Fruit fly (Drosophila melanogaster) whole organism, embryonic: Measurements from ENCODE around the gene dysf.

Experiments
- Abd-B ChIP-seq: fragments of 200-800 bp; sonication (Bioruptor generic); optimal IDR thresholded peaks from 2 replicates; lab custom pipeline; 2018; ENCODE audit warnings: missing biosample characterization, mild to moderate bottlenecking, missing genetic modification characterization, moderate library complexity
- Antp ChIP-seq: fragments of 200-800 bp; sonication (Bioruptor generic); optimal IDR thresholded peaks from 3 replicates; lab custom pipeline; 2016; ENCODE audit warnings: missing biosample characterization, missing genetic modification characterization
- CG10366 ChIP-seq: fragments of 200-800 bp; sonication (Bioruptor generic); IDR thresholded peaks from 2 replicates; pipeline ENCODE4 v1.3.6; 2022; ENCODE audit warnings: missing biosample characterization, missing genetic modification characterization
- CG11247 ChIP-seq: fragments of 200-800 bp; sonication (Bioruptor generic); IDR thresholded peaks from 2 replicates; pipeline ENCODE4 v1.3.6; 2022; ENCODE audit warnings: missing biosample characterization, missing genetic modification characterization
- CG13287 ChIP-seq: fragments of 200-800 bp; sonication (Bioruptor generic); IDR thresholded peaks from 2 replicates; pipeline ENCODE4 v1.3.6; 2022; ENCODE audit warnings: missing biosample characterization, missing genetic modification characterization; ENCODE audit not compliant: partially characterized antibody
- CG14710 ChIP-seq: fragments of 200-800 bp; sonication (Bioruptor generic); optimal IDR thresholded peaks from 3 replicates; lab custom pipeline; 2019; ENCODE audit warnings: missing biosample characterization, mild to moderate bottlenecking, missing genetic modification characterization, moderate library complexity
- CG1603 ChIP-seq: fragments of 200-800 bp; sonication (Bioruptor generic); optimal IDR thresholded peaks from 2 replicates; lab custom pipeline; 2019; ENCODE audit warnings: missing biosample characterization, mild to moderate bottlenecking, missing genetic modification characterization, moderate library complexity
- CG18476 ChIP-seq: fragments of 200-800 bp; sonication (Bioruptor generic); optimal IDR thresholded peaks from 2 replicates; lab custom pipeline; 2016; ENCODE audit warnings: missing biosample characterization, mild to moderate bottlenecking, missing genetic modification characterization
- CG2129 ChIP-seq: fragments of 200-800 bp; sonication (Bioruptor generic); IDR thresholded peaks from 2 replicates; pipeline ENCODE4 v1.3.6; 2022; ENCODE audit warnings: missing biosample characterization, missing genetic modification characterization; ENCODE audit not compliant: partially characterized antibody
- CG30403 ChIP-seq: fragments of 200-800 bp; sonication (Bioruptor generic); optimal IDR thresholded peaks from 3 replicates; lab custom pipeline; 2016; ENCODE audit warnings: missing biosample characterization, missing genetic modification characterization
- CG33213 ChIP-seq: fragments of 200-800 bp; sonication (Bioruptor generic); optimal IDR thresholded peaks from 3 replicates; lab custom pipeline; 2016; ENCODE audit warnings: missing biosample characterization, missing genetic modification characterization
- CG42726 ChIP-seq: fragments of 200-800 bp; sonication (Bioruptor generic); IDR thresholded peaks from 2 replicates; pipeline ENCODE4 v1.3.6; 2022; ENCODE audit warnings: missing biosample characterization, missing genetic modification characterization; ENCODE audit not compliant: partially characterized antibody
- CG5245 ChIP-seq: fragments of 200-800 bp; sonication (Bioruptor generic); optimal IDR thresholded peaks from 3 replicates; lab custom pipeline; 2016; ENCODE audit warnings: missing biosample characterization, missing genetic modification characterization
- CG6765 ChIP-seq: fragments of 200-800 bp; sonication (Bioruptor generic); optimal IDR thresholded peaks from 3 replicates; lab custom pipeline; 2017; ENCODE audit warnings: missing biosample characterization, mild to moderate bottlenecking, missing genetic modification characterization
- CG6791 ChIP-seq: fragments of 200-800 bp; sonication (Bioruptor generic); IDR thresholded peaks from 3 replicates; pipeline ENCODE4 v1.3.6; 2022; ENCODE audit warnings: missing biosample characterization, missing genetic modification characterization; ENCODE audit not compliant: partially characterized antibody
- CG7271 ChIP-seq: fragments of 200-800 bp; sonication (Bioruptor generic); optimal IDR thresholded peaks from 2 replicates; lab custom pipeline; 2018; ENCODE audit warnings: missing biosample characterization, mild to moderate bottlenecking, missing genetic modification characterization, moderate library complexity
- CG7745 ChIP-seq: fragments of 200-800 bp; sonication (Bioruptor generic); optimal IDR thresholded peaks from 2 replicates; lab custom pipeline; 2018; ENCODE audit warnings: missing biosample characterization, mild to moderate bottlenecking, missing genetic modification characterization, moderate library complexity
- CG7786 ChIP-seq: fragments of 200-800 bp; sonication (Bioruptor generic); optimal IDR thresholded peaks from 2 replicates; lab custom pipeline; 2016; ENCODE audit warnings: missing biosample characterization, missing genetic modification characterization
- CG7839 ChIP-seq: fragments of 200-800 bp; sonication (Bioruptor generic); optimal IDR thresholded peaks from 3 replicates; lab custom pipeline; 2018; ENCODE audit warnings: missing biosample characterization, mild to moderate bottlenecking, missing genetic modification characterization, moderate library complexity
- CG9727 ChIP-seq: fragments of 200-800 bp; sonication (Bioruptor generic); optimal IDR thresholded peaks from 3 replicates; lab custom pipeline; 2017; ENCODE audit warnings: missing biosample characterization, mild to moderate bottlenecking, missing genetic modification characterization
- CG9797 ChIP-seq: fragments of 200-800 bp; sonication (Bioruptor generic); optimal IDR thresholded peaks from 3 replicates; lab custom pipeline; 2018; ENCODE audit warnings: missing biosample characterization, mild to moderate bottlenecking, missing genetic modification characterization
- CG9817 ChIP-seq: fragments of 200-800 bp; sonication (Bioruptor generic); optimal IDR thresholded peaks from 2 replicates; lab custom pipeline; 2018; ENCODE audit warnings: missing biosample characterization, mild to moderate bottlenecking, missing genetic modification characterization, moderate library complexity
- CG9876 ChIP-seq: fragments of 200-800 bp; sonication (Bioruptor generic); optimal IDR thresholded peaks from 2 replicates; lab custom pipeline; 2016; ENCODE audit warnings: missing biosample characterization, missing genetic modification characterization
- Chrac-16 ChIP-seq: fragments of 200-800 bp; sonication (Bioruptor generic); optimal IDR thresholded peaks from 3 replicates; lab custom pipeline; 2016; ENCODE audit warnings: missing biosample characterization, missing genetic modification characterization
- Doc2 ChIP-seq: fragments of 200-800 bp; sonication (Bioruptor generic); IDR thresholded peaks from 2 replicates; pipeline ENCODE4 v1.3.6; 2022; ENCODE audit warnings: missing biosample characterization, missing genetic modification characterization
- Fer2 ChIP-seq: fragments of 200-800 bp; sonication (Bioruptor generic); optimal IDR thresholded peaks from 2 replicates; lab custom pipeline; 2018; ENCODE audit warnings: missing biosample characterization, mild to moderate bottlenecking, missing genetic modification characterization, moderate library complexity
- Fer3 ChIP-seq: fragments of 200-800 bp; sonication (Bioruptor generic); optimal IDR thresholded peaks from 2 replicates; lab custom pipeline; 2018; ENCODE audit warnings: missing biosample characterization, mild to moderate bottlenecking, missing genetic modification characterization, moderate library complexity
- Hmr ChIP-seq: fragments of 200-800 bp; sonication (Bioruptor generic); optimal IDR thresholded peaks from 3 replicates; lab custom pipeline; 2017; ENCODE audit warnings: mild to moderate bottlenecking, missing biosample characterization, missing genetic modification reagents, missing genetic modification characterization
- Jarid2 ChIP-seq: fragments of 200-800 bp; sonication (Bioruptor generic); optimal IDR thresholded peaks from 3 replicates; lab custom pipeline; 2017; ENCODE audit warnings: mild to moderate bottlenecking, missing biosample characterization, missing genetic modification reagents, missing genetic modification characterization
- MTF-1 ChIP-seq: fragments of 200-800 bp; sonication (Bioruptor generic); optimal IDR thresholded peaks from 2 replicates; lab custom pipeline; 2018; ENCODE audit warnings: missing biosample characterization, mild to moderate bottlenecking, missing genetic modification characterization, borderline replicate concordance
- Max ChIP-seq: fragments of 200-800 bp; sonication (Bioruptor generic); optimal IDR thresholded peaks from 2 replicates; lab custom pipeline; 2016; ENCODE audit warnings: missing biosample characterization, mild to moderate bottlenecking, missing genetic modification characterization
- Sry-β ChIP-seq: fragments of 200-800 bp; sonication (Bioruptor generic); optimal IDR thresholded peaks from 2 replicates; lab custom pipeline; 2018; ENCODE audit warnings: missing biosample characterization, mild to moderate bottlenecking, missing genetic modification characterization, moderate library complexity
- Vsx1 ChIP-seq: fragments of 200-800 bp; sonication (Bioruptor generic); optimal IDR thresholded peaks from 2 replicates; lab custom pipeline; 2017; ENCODE audit warnings: missing biosample characterization, mild to moderate bottlenecking, missing genetic modification characterization, missing genetic modification reagents
- al ChIP-seq: fragments of 200-800 bp; sonication (Bioruptor generic); IDR thresholded peaks from 2 replicates; pipeline ENCODE4 v1.3.6; 2022; ENCODE audit warnings: missing biosample characterization, missing genetic modification characterization
- cg ChIP-seq: fragments of 200-800 bp; sonication (Bioruptor generic); optimal IDR thresholded peaks from 3 replicates; lab custom pipeline; 2019; ENCODE audit warnings: missing biosample characterization, mild to moderate bottlenecking, missing genetic modification characterization, moderate library complexity
- croc ChIP-seq: fragments of 200-800 bp; sonication (Bioruptor generic); conservative IDR thresholded peaks from 3 replicates; pipeline ENCODE4 v1.3.6; 2022; ENCODE audit warnings: missing biosample characterization, missing genetic modification characterization
- gce ChIP-seq: fragments of 200-800 bp; sonication (Bioruptor generic); IDR thresholded peaks from 3 replicates; pipeline ENCODE4 v1.3.6; 2022; ENCODE audit warnings: missing biosample characterization, missing genetic modification characterization
- h ChIP-seq: fragments of >200 bp; optimal IDR thresholded peaks from 2 replicates; lab custom pipeline; 2017
- kay ChIP-seq: fragments of 200-800 bp; sonication (Bioruptor generic); optimal IDR thresholded peaks from 2 replicates; lab custom pipeline; 2016; ENCODE audit warnings: missing biosample characterization, missing genetic modification characterization
- lola ChIP-seq, 3 experiments: fragments of >200 bp in 2 of 3; fragments of 200-800 bp in 1 of 3; sonication (Bioruptor generic) in 1 of 3; optimal IDR thresholded peaks; 2 replicates each; lab custom pipeline; 2017 to 2019; ENCODE audit warnings: missing biosample characterization in 3 of 3, missing genetic modification characterization in 3 of 3, mild to moderate bottlenecking in 1 of 3, moderate library complexity in 1 of 3
- luna ChIP-seq: fragments of 200-800 bp; sonication (Bioruptor generic); optimal IDR thresholded peaks from 2 replicates; lab custom pipeline; 2016; ENCODE audit warnings: missing biosample characterization, missing genetic modification characterization
- nerfin-2 ChIP-seq: fragments of 200-800 bp; sonication (Bioruptor generic); IDR thresholded peaks from 2 replicates; pipeline ENCODE4 v1.3.6; 2022; ENCODE audit warnings: missing biosample characterization, missing genetic modification characterization; ENCODE audit not compliant: partially characterized antibody
- sc ChIP-seq, 3 experiments: fragments of >200 bp in 2 of 3; fragments of 200-800 bp in 1 of 3; sonication (Bioruptor generic) in 1 of 3; optimal IDR thresholded peaks; 2 replicates in 2 of 3; 3 replicates in 1 of 3; lab custom pipeline; 2017; ENCODE audit warnings: mild to moderate bottlenecking in 1 of 3, missing biosample characterization in 1 of 3, missing genetic modification characterization in 1 of 3, missing genetic modification reagents in 1 of 3
- sob ChIP-seq: fragments of 200-800 bp; sonication (Bioruptor generic); IDR thresholded peaks from 2 replicates; pipeline ENCODE4 v1.3.6; 2022; ENCODE audit warnings: missing biosample characterization, missing genetic modification characterization
- stwl ChIP-seq: fragments of 200-800 bp; sonication (Bioruptor generic); optimal IDR thresholded peaks from 3 replicates; lab custom pipeline; 2018; ENCODE audit warnings: missing biosample characterization, mild to moderate bottlenecking, missing genetic modification characterization, moderate library complexity
- ttk ChIP-seq: fragments of 200-800 bp; sonication (Bioruptor generic); IDR thresholded peaks from 2 replicates; pipeline ENCODE4 v2.1.2; 2022; ENCODE audit warnings: missing biosample characterization, missing genetic modification characterization
- unc-4 ChIP-seq: fragments of 200-800 bp; sonication (Bioruptor generic); IDR thresholded peaks from 2 replicates; pipeline ENCODE4 v1.3.6; 2022; ENCODE audit warnings: missing biosample characterization, missing genetic modification characterization; ENCODE audit not compliant: partially characterized antibody
- zen ChIP-seq: fragments of 200-800 bp; sonication (Bioruptor generic); optimal IDR thresholded peaks from 3 replicates; lab custom pipeline; 2018; ENCODE audit warnings: missing biosample characterization, mild to moderate bottlenecking, missing genetic modification characterization, moderate library complexity
- zfh1 ChIP-seq: fragments of 200-800 bp; sonication (Bioruptor generic); IDR thresholded peaks from 3 replicates; pipeline ENCODE4 v1.3.6; 2022; ENCODE audit warnings: missing biosample characterization, missing genetic modification characterization

Gene dysf

DNA sequence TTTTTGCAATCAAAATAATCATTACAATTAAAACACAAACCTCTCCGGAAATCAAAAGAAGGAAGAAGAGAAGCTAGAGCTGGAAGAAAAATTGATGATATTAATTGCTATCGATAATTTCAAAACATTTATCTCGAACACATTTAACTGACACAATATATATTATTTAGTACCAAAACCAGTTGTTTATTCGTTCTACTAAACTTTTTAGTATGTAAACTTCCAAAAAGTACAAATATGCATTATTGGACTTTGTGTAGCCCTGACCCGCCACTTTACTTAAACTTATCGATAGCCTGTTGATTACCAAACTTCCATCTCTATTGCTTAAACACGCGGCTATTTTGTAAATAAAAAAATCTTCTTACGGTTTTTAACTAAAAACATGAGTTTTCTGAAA lies 39.3 kb downstream of the dysf start, which contains the start of the genes RpL34a and Trmt61 (continued):
- TF ChIP-seq CG2129 (GFP tag; lab: Robert Waterston, UW) = peak; percentile 81
- TF ChIP-seq CG5245 (GFP tag; lab: Kevin White, UChicago) = peak; percentile 62
- peak; percentile 90 for TF ChIP-seq Fer2 (tag; lab: Kevin White, UChicago)
- peak; percentile 96 for TF ChIP-seq CG7271 (tag; lab: Kevin White, UChicago)
- TF ChIP-seq sob (GFP tag; lab: Robert Waterston, UW) = peak; percentile 86
- TF ChIP-seq CG6791 (GFP tag; lab: Robert Waterston, UW) = peak; percentile 75
- peak; percentile 84 for TF ChIP-seq CG30403 (GFP tag; lab: Kevin White, UChicago)
- peak in 1 of 3 experiments; percentile 77 for TF ChIP-seq lola (GFP tag; optimal IDR thresholded peaks at IDR 0.05; lab: Kevin White, UChicago)
- TF ChIP-seq Doc2 (GFP tag; lab: Robert Waterston, UW) = no peak
- TF ChIP-seq CG13287 (GFP tag; lab: Robert Waterston, UW) = peak; percentile 95
- TF ChIP-seq CG11247 (GFP tag; lab: Robert Waterston, UW) = peak; percentile 34; the same call in 1 of the 2 replicates
- peak; percentile 67 for TF ChIP-seq nerfin-2
- no peak for TF ChIP-seq sc (optimal IDR thresholded peaks at IDR 0.05; lab: Kevin White, UChicago)
- TF ChIP-seq sc (GFP tag; optimal IDR thresholded peaks at IDR 0.05; lab: Kevin White, UChicago) = peak; percentile 87
- no peak for TF ChIP-seq h (lab: Kevin White, UChicago)
- TF ChIP-seq CG1603 (tag; lab: Kevin White, UChicago) = peak; percentile 85
- peak; percentile 44 for TF ChIP-seq Chrac-16 (GFP tag; lab: Kevin White, UChicago)
- TF ChIP-seq Jarid2 (GFP tag; lab: Kevin White, UChicago) = peak; percentile 81
- peak; percentile 56 for TF ChIP-seq CG7745 (tag; lab: Kevin White, UChicago)
- TF ChIP-seq CG14710 (tag; lab: Kevin White, UChicago) = peak; percentile 95
- TF ChIP-seq CG7839 = peak; percentile 84
- no peak for TF ChIP-seq cg (GFP tag; lab: Kevin White, UChicago)
- TF ChIP-seq CG9797 (GFP tag; lab: Kevin White, UChicago) = peak; percentile 59
- TF ChIP-seq zen = peak; percentile 85
- peak; percentile 92 for TF ChIP-seq Max
- peak; percentile 93 for TF ChIP-seq unc-4 (GFP tag; lab: Robert Waterston, UW)
- no peak for TF ChIP-seq CG42726 (GFP tag; lab: Robert Waterston, UW)
- TF ChIP-seq CG10366 (GFP tag; lab: Robert Waterston, UW) = peak; percentile 59
- TF ChIP-seq al (GFP tag; lab: Robert Waterston, UW) = peak; percentile 64
- peak; percentile 59; the same call in 1 of the 2 replicates for TF ChIP-seq ttk
- peak; percentile 57 for TF ChIP-seq Abd-B (GFP tag; lab: Kevin White, UChicago)
- TF ChIP-seq stwl (tag; lab: Kevin White, UChicago) = peak; percentile 84
- peak; percentile 86 for TF ChIP-seq CG33213
- TF ChIP-seq Vsx1 (GFP tag; lab: Kevin White, UChicago) = peak; percentile 93
- peak; percentile 86 for TF ChIP-seq Fer3 (tag; lab: Kevin White, UChicago)
- peak; percentile 81; the same call in 2 of the 3 replicates for TF ChIP-seq gce
- TF ChIP-seq MTF-1 (GFP tag; lab: Kevin White, UChicago) = peak; percentile 84
- TF ChIP-seq croc (GFP tag; lab: Robert Waterston, UW) = peak; percentile 63
- TF ChIP-seq luna (GFP tag; lab: Kevin White, UChicago) = peak; percentile 72
- peak; percentile 96 for TF ChIP-seq CG6765 (GFP tag; lab: Kevin White, UChicago)
- peak; percentile 63 for TF ChIP-seq kay (GFP tag; lab: Kevin White, UChicago)
- TF ChIP-seq Antp (GFP tag; lab: Kevin White, UChicago) = peak; percentile 52
- TF ChIP-seq CG18476 (GFP tag; lab: Kevin White, UChicago) = peak; percentile 44
- TF ChIP-seq Sry-β (GFP tag; lab: Kevin White, UChicago) = peak; percentile 53
- TF ChIP-seq Hmr = peak; percentile 94
- TF ChIP-seq CG9876 (GFP tag; lab: Kevin White, UChicago) = peak; percentile 21
- TF ChIP-seq CG7786 (GFP tag; lab: Kevin White, UChicago) = peak; percentile 42
- peak; percentile 97 for TF ChIP-seq CG9727
- TF ChIP-seq CG9817 = peak; percentile 83
- TF ChIP-seq zfh1 (GFP tag; lab: Robert Waterston, UW) = peak; percentile 71
